Worm (Caenorhabditis elegans) whole organism, L4/young adult: Measurements from ENCODE around the gene K08B5.2.
A peak's percentile ranks its signal among the peaks of the same experiment; 100 is the strongest.

ENCODE experiments used
- W03F9.2 ChIP-seq: fragments of 150-350 bp; optimal IDR thresholded peaks from 2 replicates; lab custom pipeline; 2014; ENCODE audit warnings: missing biosample characterization, missing genetic modification characterization
- dao-5 ChIP-seq: sonication (generic microtip); optimal IDR thresholded peaks from 2 replicates; lab custom pipeline; 2016; ENCODE audit warnings: missing genotype, missing genetic modification characterization, moderate library complexity, missing compliant biosample characterization
- him-1 ChIP-seq: sonication (generic microtip); optimal IDR thresholded peaks from 2 replicates; lab custom pipeline; 2016; ENCODE audit warnings: missing genotype, missing genetic modification reagents, missing genetic modification characterization, missing compliant biosample characterization

The K08B5.2 gene

DNA sequence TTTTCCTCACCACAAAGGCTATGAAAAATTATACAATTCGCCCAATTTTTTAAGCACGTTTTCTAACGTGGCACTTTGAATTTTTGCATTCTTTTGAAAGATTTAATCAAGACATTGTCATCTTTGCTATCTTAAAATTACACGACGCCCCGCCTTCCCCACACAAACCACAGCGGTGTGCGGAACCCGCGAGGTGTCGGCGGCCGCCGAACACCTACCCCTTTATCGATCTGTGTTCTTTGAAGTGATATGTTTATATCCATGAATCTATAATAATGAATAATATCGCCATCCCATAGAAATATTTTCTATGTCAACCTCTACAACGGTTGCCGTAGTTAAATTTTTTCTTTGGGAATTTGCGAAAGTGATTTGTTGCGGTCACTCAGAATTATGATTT, 12.7 kb upstream of the K08B5.2 start:
- no peak for TF ChIP-seq him-1 (tag; lab: Kevin White, UChicago)
- no peak for TF ChIP-seq W03F9.2 (tag; lab: Kevin White, UChicago)
- TF ChIP-seq dao-5 (tag; lab: Kevin White, UChicago) = no peak

DNA sequence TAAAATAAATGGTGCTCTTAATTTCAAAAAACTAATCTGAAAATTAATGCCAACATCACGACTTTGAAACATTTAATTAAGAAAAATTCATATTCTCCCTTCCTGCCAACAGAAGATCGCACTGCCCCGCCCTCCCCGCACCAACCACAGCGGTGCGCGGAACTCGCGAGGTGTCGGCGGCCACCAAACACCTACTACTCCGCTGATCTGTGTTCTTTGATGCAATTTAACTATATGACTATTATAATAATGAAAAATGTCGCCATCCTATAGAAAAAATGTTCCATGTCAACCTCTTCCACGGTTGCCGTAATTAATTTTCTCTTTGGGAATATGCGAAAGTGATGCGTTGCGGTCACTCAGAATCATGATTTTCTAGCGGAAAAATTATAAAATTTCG, 12.1 kb upstream of the K08B5.2 start:
- TF ChIP-seq W03F9.2 (tag; lab: Kevin White, UChicago) (no peak), him-1 (tag; lab: Kevin White, UChicago) (no peak), dao-5 (tag; lab: Kevin White, UChicago) (no peak)

DNA sequence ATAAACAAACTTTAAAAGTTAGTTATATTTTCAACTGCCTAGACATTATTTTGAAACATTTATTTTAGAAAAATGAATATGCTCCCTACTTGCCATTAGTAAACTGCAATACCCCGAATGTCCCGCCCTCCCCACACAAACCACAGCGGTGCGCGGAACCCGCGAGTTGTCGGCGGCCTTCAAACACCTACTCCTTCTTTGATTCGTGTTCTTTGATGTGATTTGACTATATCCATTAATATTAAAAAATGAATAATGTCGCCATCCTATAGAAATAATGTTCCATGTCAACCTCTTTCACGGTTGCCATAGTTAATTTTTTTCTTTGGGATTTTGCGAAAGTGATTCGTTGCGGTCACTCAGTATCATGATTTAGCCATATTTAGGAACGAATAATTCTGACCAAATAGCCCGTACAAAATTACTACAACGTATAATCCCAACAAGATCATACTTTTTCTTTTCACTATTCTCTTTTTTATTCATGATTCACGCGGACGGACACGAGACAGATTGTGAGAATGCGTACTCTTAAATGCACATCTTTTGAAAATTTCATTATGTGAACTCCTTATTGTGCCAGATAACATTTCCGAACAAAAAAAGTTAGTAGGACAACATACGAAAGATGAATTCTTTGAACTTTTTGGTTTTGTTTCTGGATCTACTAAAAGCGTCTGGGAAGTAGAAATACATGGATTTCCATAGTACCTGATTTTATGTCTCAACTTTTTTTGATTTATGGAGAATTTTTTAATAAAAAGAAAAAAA, 11.0 kb upstream of the K08B5.2 start:
- TF ChIP-seq dao-5 (tag; lab: Kevin White, UChicago) (no peak), W03F9.2 (tag; lab: Kevin White, UChicago) (no peak), him-1 (tag; lab: Kevin White, UChicago) (no peak)

DNA sequence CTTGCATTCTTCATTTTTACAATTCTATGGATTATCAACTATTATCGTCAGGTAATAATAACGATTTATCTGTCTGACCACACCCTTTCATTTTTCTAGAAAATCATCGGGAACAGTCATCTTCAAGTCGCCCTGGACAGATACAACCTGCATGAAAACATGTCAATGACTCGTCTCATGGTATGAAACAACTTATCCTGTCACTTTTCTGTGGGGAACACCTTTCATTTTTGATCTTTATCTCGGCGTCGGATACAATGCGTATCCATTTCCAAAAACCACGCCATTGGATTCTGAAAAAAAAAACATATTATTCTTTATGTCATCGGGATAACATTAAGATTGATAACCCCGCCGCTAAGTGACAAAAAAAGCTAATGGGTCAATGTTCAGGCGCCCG, 7.2 kb upstream of the K08B5.2 start:
- no peak for TF ChIP-seq W03F9.2 (tag; lab: Kevin White, UChicago)
- no peak for TF ChIP-seq him-1 (tag; lab: Kevin White, UChicago)
- no peak for TF ChIP-seq dao-5 (tag; lab: Kevin White, UChicago)

DNA sequence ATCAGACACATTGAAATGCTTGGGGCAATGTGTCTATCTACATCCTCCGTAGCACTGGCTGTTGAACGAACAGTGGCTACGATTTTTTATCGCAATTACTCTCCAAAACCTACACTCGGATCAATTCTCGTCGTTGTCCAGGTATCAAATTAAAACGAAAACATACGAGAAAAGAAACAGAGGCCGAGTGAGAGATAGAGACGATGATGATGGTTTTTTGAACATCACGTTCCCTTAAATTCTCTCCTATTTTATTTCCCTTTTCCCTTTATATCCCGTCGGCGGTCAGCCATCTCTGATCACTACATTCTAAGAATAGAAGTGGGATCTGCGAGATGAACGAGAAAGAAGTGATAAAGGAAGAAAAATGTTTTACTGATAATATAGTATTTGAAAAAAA, 5.7 kb upstream of the K08B5.2 start:
- TF ChIP-seq W03F9.2 (tag; lab: Kevin White, UChicago) = no peak
- no peak for TF ChIP-seq him-1 (tag; lab: Kevin White, UChicago)
- TF ChIP-seq dao-5 (tag; lab: Kevin White, UChicago) = no peak

DNA sequence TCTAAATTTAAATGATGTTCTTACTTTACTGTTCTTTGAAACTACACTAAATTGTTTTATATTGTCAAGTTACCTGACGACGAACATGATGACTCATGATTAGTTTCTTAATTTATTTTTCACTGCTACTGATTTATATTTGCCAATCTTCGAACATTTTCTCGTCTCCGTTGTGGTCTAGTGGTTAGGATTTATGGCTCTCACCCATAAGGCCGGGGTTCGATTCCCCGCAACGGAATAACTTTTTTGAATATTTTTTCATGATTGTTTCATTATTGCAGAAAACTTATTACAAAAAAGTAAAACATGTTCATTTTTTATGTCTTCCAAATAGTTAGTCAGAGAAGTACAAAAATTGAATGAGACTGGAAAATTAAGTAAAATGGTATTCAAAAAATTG, 5.1 kb upstream of the K08B5.2 start:
- TF ChIP-seq dao-5 (tag; lab: Kevin White, UChicago) (no peak), W03F9.2 (tag; lab: Kevin White, UChicago) (peak; percentile 7), him-1 (tag; lab: Kevin White, UChicago) (no peak)

DNA sequence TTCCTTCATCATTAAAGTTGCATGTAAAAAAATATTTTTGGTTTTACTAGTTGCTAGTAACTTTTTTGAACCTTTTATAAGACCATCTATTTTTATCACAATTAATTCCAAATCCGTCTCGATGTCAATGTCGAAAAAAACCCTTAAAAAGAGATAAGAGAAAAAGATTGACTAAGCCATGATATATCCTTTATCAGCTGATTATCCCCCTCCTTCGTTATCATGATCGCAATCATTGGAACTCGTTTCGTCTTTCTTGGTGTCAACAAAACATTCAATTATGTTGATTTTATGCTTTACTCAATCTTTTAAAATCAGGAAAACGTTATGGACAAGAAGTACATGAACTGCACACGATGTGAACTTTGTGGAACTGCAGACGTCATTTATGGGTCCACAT, 4.4 kb upstream of the K08B5.2 start, which contains the start of gene K08B5.1:
Gene K08B5.1, plus strand, starts transcription at position 318 of the 400 bp plus-strand sequence.
- TF ChIP-seq W03F9.2 (tag; lab: Kevin White, UChicago) (no peak), dao-5 (tag; lab: Kevin White, UChicago) (no peak), him-1 (tag; lab: Kevin White, UChicago) (no peak)

DNA sequence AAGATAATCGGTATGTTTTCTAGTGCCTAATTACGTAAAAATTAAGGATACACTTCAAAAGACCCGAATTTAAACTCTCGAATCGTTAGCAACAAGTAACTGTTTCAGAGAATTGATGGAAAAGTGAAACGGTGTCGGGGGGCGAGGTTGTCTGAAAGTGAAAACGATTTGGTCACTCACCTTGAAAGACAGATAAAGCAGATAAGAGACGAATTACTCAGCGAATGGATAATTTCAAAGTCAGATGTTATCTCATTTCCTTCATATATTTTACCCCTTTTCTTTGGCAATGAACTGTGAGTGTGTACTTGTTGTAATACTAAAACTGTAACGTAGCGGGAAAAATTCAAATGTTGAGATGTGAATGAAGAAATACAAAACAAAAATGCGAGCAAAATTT, 2.0 kb upstream of the K08B5.2 start:
- no peak for TF ChIP-seq him-1 (tag; lab: Kevin White, UChicago)
- no peak for TF ChIP-seq W03F9.2 (tag; lab: Kevin White, UChicago)
- TF ChIP-seq dao-5 (tag; lab: Kevin White, UChicago) = no peak

DNA sequence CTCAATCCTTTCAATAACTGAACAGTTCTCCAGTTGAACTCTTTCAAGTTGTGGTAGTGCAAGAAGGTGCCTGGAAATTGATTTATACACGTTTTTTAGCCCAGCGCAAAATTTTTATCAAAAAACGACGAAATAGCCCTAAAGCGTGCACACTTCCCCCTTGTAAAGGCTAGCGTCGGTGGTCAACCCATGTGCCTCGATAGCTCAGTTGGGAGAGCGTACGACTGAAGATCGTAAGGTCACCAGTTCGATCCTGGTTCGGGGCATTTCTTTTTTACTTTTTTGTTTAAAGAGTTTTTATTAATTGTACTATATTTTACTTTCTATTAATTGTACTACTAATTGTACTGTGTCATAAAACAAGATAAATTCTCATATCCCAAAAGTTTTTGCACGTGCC, 2.4 kb downstream of the K08B5.2 start:
- TF ChIP-seq W03F9.2 (tag; lab: Kevin White, UChicago) (no peak), him-1 (tag; lab: Kevin White, UChicago) (no peak), dao-5 (tag; lab: Kevin White, UChicago) (no peak)

DNA sequence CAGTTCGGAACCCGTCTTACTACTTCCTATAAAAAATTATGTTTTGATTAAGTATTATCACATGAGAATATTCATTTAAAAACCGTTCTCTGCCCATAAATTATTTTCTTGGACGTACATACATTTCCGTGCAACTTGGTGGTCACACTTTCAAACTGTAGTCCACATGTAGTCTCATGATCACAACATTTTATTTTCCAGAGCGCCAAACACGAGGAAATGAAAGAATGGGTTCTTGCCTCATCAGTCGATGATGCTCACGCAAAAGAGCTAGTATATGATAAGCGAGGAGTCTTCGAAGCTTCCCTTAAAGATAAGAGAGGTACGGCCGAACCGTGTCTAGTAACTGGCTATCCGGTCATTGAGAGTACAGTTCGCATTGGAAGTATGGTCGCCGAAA, 3.1 kb downstream of the K08B5.2 start:
- TF ChIP-seq W03F9.2 (tag; lab: Kevin White, UChicago) (no peak), him-1 (tag; lab: Kevin White, UChicago) (no peak), dao-5 (tag; lab: Kevin White, UChicago) (no peak)

DNA sequence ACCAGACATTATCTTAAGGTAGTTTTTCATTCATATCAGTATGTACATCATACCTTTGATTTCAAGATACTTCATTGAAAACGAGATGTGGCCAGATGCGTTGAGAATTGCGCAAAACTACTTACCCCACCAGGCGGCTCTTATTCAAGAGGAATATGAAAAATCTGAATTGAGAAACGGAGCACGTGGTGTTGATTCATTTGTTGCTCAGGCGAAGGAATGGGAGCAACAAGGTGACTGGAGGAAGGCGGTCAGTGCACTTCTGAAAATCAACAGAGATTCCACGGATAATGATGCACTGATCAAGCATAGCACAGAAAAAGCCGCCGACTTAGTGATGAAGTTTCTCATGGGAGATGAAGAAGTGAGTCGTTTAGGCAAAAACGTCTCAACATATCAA, 5.4 kb downstream of the K08B5.2 start:
- no peak for TF ChIP-seq dao-5 (tag; lab: Kevin White, UChicago)
- no peak for TF ChIP-seq him-1 (tag; lab: Kevin White, UChicago)
- no peak for TF ChIP-seq W03F9.2 (tag; lab: Kevin White, UChicago)

DNA sequence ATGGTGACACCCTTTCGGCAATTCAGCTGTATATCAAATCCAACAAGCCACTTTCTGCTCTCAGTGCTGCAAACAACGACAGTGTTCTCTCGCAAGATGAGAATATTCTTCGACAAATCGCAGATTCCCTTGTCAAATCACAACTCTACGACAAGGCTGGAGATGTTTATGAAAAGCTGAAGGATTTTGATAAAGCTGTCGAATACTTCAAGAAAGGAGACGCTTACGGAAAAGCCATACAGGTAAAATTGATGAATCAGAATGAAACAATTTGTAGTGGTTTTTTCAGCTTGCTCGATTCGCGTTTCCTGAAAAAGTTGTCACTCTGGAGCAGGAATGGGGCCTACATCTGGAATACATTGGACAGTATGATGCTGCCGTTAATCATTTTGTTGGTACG, 7.6 kb downstream of the K08B5.2 start:
- TF ChIP-seq dao-5 (tag; lab: Kevin White, UChicago) = no peak
- no peak for TF ChIP-seq him-1 (tag; lab: Kevin White, UChicago)
- TF ChIP-seq W03F9.2 (tag; lab: Kevin White, UChicago) = no peak

DNA sequence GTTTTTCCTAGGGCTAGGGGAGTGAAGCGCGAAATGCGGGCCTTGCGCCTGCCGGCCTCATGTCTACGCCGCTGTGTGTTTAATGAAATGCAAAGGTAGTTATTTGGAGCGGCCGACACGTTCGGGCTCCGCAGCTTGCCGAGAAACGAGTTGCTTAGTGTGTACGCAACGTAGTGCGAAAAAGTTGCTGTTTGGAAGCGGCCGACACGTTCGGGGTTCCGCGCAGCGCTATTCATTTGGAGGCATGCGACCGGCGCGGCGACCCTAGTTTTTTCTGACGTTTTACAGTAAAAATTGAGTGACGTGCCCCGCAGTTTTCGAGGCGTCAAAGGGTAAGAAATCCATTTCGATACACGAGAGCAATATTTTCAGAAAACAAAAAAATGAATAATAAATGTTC, 8.0 kb downstream of the K08B5.2 start:
- no peak for TF ChIP-seq W03F9.2 (tag; lab: Kevin White, UChicago)
- TF ChIP-seq dao-5 (tag; lab: Kevin White, UChicago) = no peak
- no peak for TF ChIP-seq him-1 (tag; lab: Kevin White, UChicago)

DNA sequence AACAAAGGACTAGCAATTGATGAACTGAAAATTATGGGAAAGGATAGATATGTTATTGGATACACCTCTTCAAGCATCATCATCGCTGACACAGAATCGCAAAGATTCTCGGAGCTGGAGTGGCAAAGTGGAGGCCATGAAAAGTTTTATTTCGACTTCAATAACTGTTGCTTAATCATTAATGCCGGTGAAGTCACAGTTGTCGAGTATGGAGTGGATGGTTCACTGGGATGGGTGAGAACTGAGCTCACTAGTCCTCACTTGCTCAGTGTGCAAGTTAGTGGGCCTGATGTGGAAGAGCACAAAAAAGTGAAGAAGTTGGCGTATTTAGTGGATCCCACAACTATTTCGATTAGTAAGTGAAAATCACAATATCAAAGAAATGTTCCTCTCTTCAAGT, 9.8 kb downstream of the K08B5.2 start:
- TF ChIP-seq him-1 (tag; lab: Kevin White, UChicago) = no peak
- no peak for TF ChIP-seq W03F9.2 (tag; lab: Kevin White, UChicago)
